Worm (Caenorhabditis elegans): ENCODE results near the gene Y62H9A.2.

Gene Y62H9A.2

ce11 chrX:11913824-11914223 is 35.8 kb upstream of the Y62H9A.2 start, which contains the start of gene Y62H9A.12:
TSS of gene Y62H9A.12 (plus strand) at chrX:11914124.
- no peak for TF ChIP-seq cnd-1 (tag; optimal IDR thresholded peaks at IDR 0.05)
- TF ChIP-seq hlh-1 (tag; optimal IDR thresholded peaks at IDR 0.05), result no peak
- no peak for TF ChIP-seq ztf-11 (tag; optimal IDR thresholded peaks at IDR 0.05)
- no peak for TF ChIP-seq ceh-39 (tag; optimal IDR thresholded peaks at IDR 0.05)
- TF ChIP-seq lin-32 (GFP tag; optimal IDR thresholded peaks at IDR 0.05), result no peak
- TF ChIP-seq unc-39 (tag; optimal IDR thresholded peaks at IDR 0.05), result no peak
- no peak for TF ChIP-seq flh-1 (GFP tag; optimal IDR thresholded peaks at IDR 0.05)
- no peak for TF ChIP-seq mep-1 (tag; optimal IDR thresholded peaks at IDR 0.05)
- TF ChIP-seq lsy-2 (tag; optimal IDR thresholded peaks at IDR 0.05), result no peak
- TF ChIP-seq drap-1 (GFP tag; optimal IDR thresholded peaks at IDR 0.05), result no peak
- TF ChIP-seq snpc-4 (tag; optimal IDR thresholded peaks at IDR 0.05), result no peak
- no peak for TF ChIP-seq pha-4 (tag; optimal IDR thresholded peaks at IDR 0.05)
- TF ChIP-seq elt-1 (tag; optimal IDR thresholded peaks at IDR 0.05; ENCODE audit: borderline replicate concordance, insufficient read depth), result no peak
- TF ChIP-seq ces-1 (GFP tag; optimal IDR thresholded peaks at IDR 0.05), result no peak
- no peak for TF ChIP-seq mls-2 (tag; optimal IDR thresholded peaks at IDR 0.05)
- TF ChIP-seq nhr-76 (tag; optimal IDR thresholded peaks at IDR 0.05), result no peak
- no peak for TF ChIP-seq zip-8 (tag; optimal IDR thresholded peaks at IDR 0.05)
- no peak for TF ChIP-seq elt-3 (tag; optimal IDR thresholded peaks at IDR 0.05)
- no peak for TF ChIP-seq ham-2 (GFP tag; optimal IDR thresholded peaks at IDR 0.05)
- TF ChIP-seq tbx-8 (GFP tag; optimal IDR thresholded peaks at IDR 0.05), result no peak

- TF ChIP-seq elt-1 (tag; optimal IDR thresholded peaks at IDR 0.05; ENCODE audit: borderline replicate concordance, insufficient read depth), result no peak
- no peak for TF ChIP-seq sem-2 (GFP tag; optimal IDR thresholded peaks at IDR 0.05)
- TF ChIP-seq blmp-1 (tag; optimal IDR thresholded peaks at IDR 0.05), result no peak
- no peak for TF ChIP-seq flh-1 (GFP tag; optimal IDR thresholded peaks at IDR 0.05)
- no peak for TF ChIP-seq hlh-1 (tag; optimal IDR thresholded peaks at IDR 0.05)
- no peak for TF ChIP-seq unc-62 (GFP tag; optimal IDR thresholded peaks at IDR 0.05)
- TF ChIP-seq mep-1 (tag; optimal IDR thresholded peaks at IDR 0.05), result no peak
- TF ChIP-seq ham-2 (GFP tag; optimal IDR thresholded peaks at IDR 0.05), result no peak
- TF ChIP-seq bed-3 (GFP tag; optimal IDR thresholded peaks at IDR 0.05), result no peak
- TF ChIP-seq ceh-39 (tag; optimal IDR thresholded peaks at IDR 0.05), result no peak
- TF ChIP-seq ztf-11 (tag; optimal IDR thresholded peaks at IDR 0.05), result no peak
- TF ChIP-seq lin-13 (tag; optimal IDR thresholded peaks at IDR 0.05), result no peak
- no peak for TF ChIP-seq pha-4 (tag; optimal IDR thresholded peaks at IDR 0.05)
- TF ChIP-seq nhr-28 (tag; optimal IDR thresholded peaks at IDR 0.05), result no peak
These were observed 32.0 kb upstream of the Y62H9A.2 start, which contains the start of gene Y62H9A.15 for ce11 chrX:11910046-11910445. TSS of gene Y62H9A.15 (minus strand) at chrX:11910145.

- no peak for TF ChIP-seq nhr-12 (tag; optimal IDR thresholded peaks at IDR 0.05)
- TF ChIP-seq zip-8 (tag; optimal IDR thresholded peaks at IDR 0.05), result no peak
- no peak for TF ChIP-seq nhr-76 (tag; optimal IDR thresholded peaks at IDR 0.05)
- no peak for TF ChIP-seq ham-2 (GFP tag; optimal IDR thresholded peaks at IDR 0.05)
- no peak for TF ChIP-seq pha-4 (tag; optimal IDR thresholded peaks at IDR 0.05)
- no peak for TF ChIP-seq sem-2 (GFP tag; optimal IDR thresholded peaks at IDR 0.05)
- TF ChIP-seq unc-39 (tag; optimal IDR thresholded peaks at IDR 0.05), result no peak
- no peak for TF ChIP-seq cnd-1 (tag; optimal IDR thresholded peaks at IDR 0.05)
- no peak for TF ChIP-seq nhr-237 (tag; optimal IDR thresholded peaks at IDR 0.05)
- TF ChIP-seq tbx-8 (GFP tag; optimal IDR thresholded peaks at IDR 0.05), result no peak
- no peak for TF ChIP-seq elt-3 (tag; optimal IDR thresholded peaks at IDR 0.05)
- no peak for TF ChIP-seq ceh-83 (GFP tag; optimal IDR thresholded peaks at IDR 0.05)
- no peak for TF ChIP-seq nhr-28 (tag; optimal IDR thresholded peaks at IDR 0.05)
These were observed 31.2 kb upstream of the Y62H9A.2 start for ce11 chrX:11909168-11909567.

ce11 chrX:11908226-11908625 is 30.2 kb upstream of the Y62H9A.2 start:
- TF ChIP-seq lin-13 (tag; optimal IDR thresholded peaks at IDR 0.05), result no peak
- TF ChIP-seq nhr-12 (tag; optimal IDR thresholded peaks at IDR 0.05), result no peak
- no peak for TF ChIP-seq unc-120 (tag; optimal IDR thresholded peaks at IDR 0.05; ENCODE audit: poor library complexity, severe bottlenecking)
- no peak for TF ChIP-seq tbx-8 (GFP tag; optimal IDR thresholded peaks at IDR 0.05)
- no peak for TF ChIP-seq ham-2 (GFP tag; optimal IDR thresholded peaks at IDR 0.05)
- TF ChIP-seq ztf-11 (tag; optimal IDR thresholded peaks at IDR 0.05), result no peak
- no peak for TF ChIP-seq nhr-237 (tag; optimal IDR thresholded peaks at IDR 0.05)
- TF ChIP-seq nhr-28 (tag; optimal IDR thresholded peaks at IDR 0.05), result no peak
- TF ChIP-seq nhr-2 (tag; optimal IDR thresholded peaks at IDR 0.05), result no peak
- TF ChIP-seq bed-3 (GFP tag; optimal IDR thresholded peaks at IDR 0.05), result no peak

- TF ChIP-seq elt-1 (tag; optimal IDR thresholded peaks at IDR 0.05; ENCODE audit: borderline replicate concordance, insufficient read depth), result no peak
- no peak for TF ChIP-seq flh-1 (GFP tag; optimal IDR thresholded peaks at IDR 0.05)
- no peak for TF ChIP-seq snpc-4 (tag; optimal IDR thresholded peaks at IDR 0.05)
- TF ChIP-seq ces-1 (GFP tag; optimal IDR thresholded peaks at IDR 0.05), result no peak
- TF ChIP-seq blmp-1 (tag; optimal IDR thresholded peaks at IDR 0.05), result no peak
- TF ChIP-seq hlh-1 (tag; optimal IDR thresholded peaks at IDR 0.05), result no peak
These were observed 29.3 kb upstream of the Y62H9A.2 start, which contains the start of gene Y62H9A.11 for ce11 chrX:11907263-11907662. TSS of gene Y62H9A.11 (minus strand) at chrX:11907363.
